Worm (Caenorhabditis elegans) whole organism, L2 larva: ENCODE measurements around the gene ecps-2.

ENCODE experiments used
- alr-1 ChIP-seq: fragments of 150-350 bp; optimal IDR thresholded peaks from 2 replicates; lab custom pipeline; 2014; ENCODE audit warnings: missing biosample characterization, missing genetic modification characterization
- ceh-82 ChIP-seq: fragments of 150-350 bp; optimal IDR thresholded peaks from 2 replicates; lab custom pipeline; 2014; ENCODE audit warnings: missing biosample characterization, missing genetic modification characterization
- dmd-4 ChIP-seq: sonication (generic microtip); optimal IDR thresholded peaks from 2 replicates; lab custom pipeline; 2017; ENCODE audit warnings: missing biosample characterization, missing genetic modification characterization
- mbf-1 ChIP-seq: sonication (generic microtip); optimal IDR thresholded peaks from 2 replicates; lab custom pipeline; 2017; ENCODE audit warnings: missing biosample characterization, missing genetic modification characterization
- nhr-23 ChIP-seq: fragments of 150-350 bp; optimal IDR thresholded peaks from 2 replicates; lab custom pipeline; 2014; ENCODE audit warnings: missing biosample characterization, missing genetic modification reagents, missing genetic modification characterization
- nhr-237 ChIP-seq: fragments of 150-350 bp; optimal IDR thresholded peaks from 2 replicates; lab custom pipeline; 2014; ENCODE audit warnings: missing biosample characterization, missing genetic modification characterization
- skn-1 ChIP-seq: sonication (generic microtip); optimal IDR thresholded peaks from 2 replicates; lab custom pipeline; 2017; ENCODE audit warnings: missing biosample characterization, missing genetic modification characterization
- snpc-4 ChIP-seq: fragments of 150-350 bp; optimal IDR thresholded peaks from 2 replicates; lab custom pipeline; 2014; ENCODE audit warnings: missing biosample characterization, missing genetic modification characterization
- ztf-4 ChIP-seq: fragments of 150-350 bp; optimal IDR thresholded peaks from 2 replicates; lab custom pipeline; 2014; ENCODE audit warnings: missing biosample characterization, missing genetic modification characterization

ce11 chrIII:10486455-10486854 lies 43.6 kb downstream of the ecps-2 start:
- TF ChIP-seq ceh-82 (tag; lab: Kevin White, UChicago) (no peak), dmd-4 (tag; lab: Kevin White, UChicago) (no peak), nhr-237 (tag; lab: Kevin White, UChicago) (no peak), nhr-23 (tag; lab: Kevin White, UChicago) (no peak), ztf-4 (no peak), alr-1 (tag; lab: Kevin White, UChicago) (no peak), mbf-1 (tag; lab: Kevin White, UChicago) (no peak), snpc-4 (tag; lab: Kevin White, UChicago) (no peak), skn-1 (tag; lab: Kevin White, UChicago) (no peak)
